Fruit fly (Drosophila melanogaster): ENCODE results near the gene CG32487.
A peak's percentile ranks its signal among the peaks of the same experiment; 100 is the strongest.

The CG32487 gene

dm6 chr3L:3036951-3037586 is 20.0 kb upstream of the CG32487 start:
- no peak for TF ChIP-seq CG17801 (GFP tag; optimal IDR thresholded peaks at IDR 0.05; ENCODE audit: partially characterized antibody)

dm6 chr3L:3035769-3036583 is 18.9 kb upstream of the CG32487 start:
- TF ChIP-seq CG17801 (GFP tag; optimal IDR thresholded peaks at IDR 0.05; ENCODE audit: partially characterized antibody): peak; percentile 77

dm6 chr3L:3034779-3035643 is 18.0 kb upstream of the CG32487 start, which contains the start of gene CG2162:
Gene CG2162, plus strand, starts transcription at chr3L:3035196.
- TF ChIP-seq CG17801 (GFP tag; optimal IDR thresholded peaks at IDR 0.05; ENCODE audit: partially characterized antibody): no peak

- TF ChIP-seq CG17801 (GFP tag; optimal IDR thresholded peaks at IDR 0.05; ENCODE audit: partially characterized antibody): no peak
Observed at dm6 chr3L:3026421-3026820, 9.4 kb upstream of the CG32487 start, which contains the start of gene aly. Gene aly, minus strand, starts transcription at chr3L:3026521.

- TF ChIP-seq CG17801 (GFP tag; optimal IDR thresholded peaks at IDR 0.05; ENCODE audit: partially characterized antibody): no peak
Observed at dm6 chr3L:3015969-3016368, 1.1 kb downstream of the CG32487 start, which contains the start of gene CG32488. Gene CG32488, minus strand, starts transcription at chr3L:3016069.

- no peak for TF ChIP-seq CG17801 (GFP tag; optimal IDR thresholded peaks at IDR 0.05; ENCODE audit: partially characterized antibody)
Observed at dm6 chr3L:3013496-3013895, 3.6 kb downstream of the CG32487 start.

dm6 chr3L:3001445-3001844 is 15.6 kb downstream of the CG32487 start, which contains the start of gene FMRFaR:
Gene FMRFaR, plus strand, starts transcription at chr3L:3001716.
- no peak for TF ChIP-seq CG17801 (GFP tag; optimal IDR thresholded peaks at IDR 0.05; ENCODE audit: partially characterized antibody)

dm6 chr3L:2994872-2995271 is 22.2 kb downstream of the CG32487 start, which contains the start of gene CG2113:
Gene CG2113, plus strand, starts transcription at chr3L:2995172.
- TF ChIP-seq CG17801 (GFP tag; optimal IDR thresholded peaks at IDR 0.05; ENCODE audit: partially characterized antibody): no peak

- no peak for TF ChIP-seq CG17801 (GFP tag; optimal IDR thresholded peaks at IDR 0.05; ENCODE audit: partially characterized antibody)
Observed at dm6 chr3L:2987749-2988148, 29.3 kb downstream of the CG32487 start.

- no peak for TF ChIP-seq CG17801 (GFP tag; optimal IDR thresholded peaks at IDR 0.05; ENCODE audit: partially characterized antibody)
Observed at dm6 chr3L:2986302-2986701, 30.8 kb downstream of the CG32487 start.

dm6 chr3L:2980856-2981255 is 36.2 kb downstream of the CG32487 start, which contains the start of gene CPT2:
Gene CPT2, plus strand, starts transcription at chr3L:2981022.
- peak; percentile 73 for TF ChIP-seq CG17801 (GFP tag; optimal IDR thresholded peaks at IDR 0.05; ENCODE audit: partially characterized antibody)

Measured in ovary, adult (tissue).